Fruit fly (Drosophila melanogaster) whole organism, embryonic: Measurements from ENCODE around the gene CG43339.

ENCODE experiments used
- Blimp-1 ChIP-seq: fragments of 200-800 bp; sonication (Bioruptor generic); optimal IDR thresholded peaks from 3 replicates; lab custom pipeline; 2018; ENCODE audit warnings: missing biosample characterization, missing genetic modification characterization, mild to moderate bottlenecking, moderate library complexity, missing genetic modification reagents
- CG1024 ChIP-seq: fragments of 200-800 bp; sonication (Bioruptor generic); IDR thresholded peaks from 2 replicates; pipeline ENCODE4 v1.3.6; 2022; ENCODE audit warnings: missing biosample characterization, missing genetic modification characterization
- CG10979 ChIP-seq: fragments of 200-800 bp; sonication (Bioruptor generic); optimal IDR thresholded peaks from 2 replicates; lab custom pipeline; 2018; ENCODE audit warnings: missing biosample characterization, mild to moderate bottlenecking, missing genetic modification characterization, moderate library complexity
- CG11398 ChIP-seq: fragments of 200-800 bp; sonication (Bioruptor generic); optimal IDR thresholded peaks from 2 replicates; lab custom pipeline; 2016; ENCODE audit warnings: missing biosample characterization, missing genetic modification characterization
- CG11695 ChIP-seq: fragments of 200-800 bp; sonication (Bioruptor generic); IDR thresholded peaks from 3 replicates; pipeline ENCODE4 v1.3.6; 2022; ENCODE audit warnings: missing biosample characterization, missing genetic modification characterization
- CG11696 ChIP-seq: fragments of 200-800 bp; sonication (Bioruptor generic); IDR thresholded peaks from 2 replicates; pipeline ENCODE4 v1.3.6; 2022; ENCODE audit warnings: missing biosample characterization, missing genetic modification characterization
- CG12219 ChIP-seq: fragments of 200-800 bp; sonication (Bioruptor generic); optimal IDR thresholded peaks from 3 replicates; lab custom pipeline; 2018; ENCODE audit warnings: missing biosample characterization, mild to moderate bottlenecking, missing genetic modification characterization
- CG13894 ChIP-seq: fragments of 200-800 bp; sonication (Bioruptor generic); optimal IDR thresholded peaks from 3 replicates; lab custom pipeline; 2018; ENCODE audit warnings: missing biosample characterization, mild to moderate bottlenecking, missing genetic modification characterization, moderate library complexity
- CG14014 ChIP-seq: fragments of 200-800 bp; sonication (Bioruptor generic); IDR thresholded peaks from 2 replicates; pipeline ENCODE4 v1.3.6; 2022; ENCODE audit warnings: missing biosample characterization, missing genetic modification characterization
- CG14050 ChIP-seq: fragments of 200-800 bp; sonication (Bioruptor generic); IDR thresholded peaks from 3 replicates; pipeline ENCODE4 v1.3.6; 2022; ENCODE audit warnings: missing biosample characterization, missing genetic modification characterization
- CG14710 ChIP-seq: fragments of 200-800 bp; sonication (Bioruptor generic); optimal IDR thresholded peaks from 3 replicates; lab custom pipeline; 2019; ENCODE audit warnings: missing biosample characterization, mild to moderate bottlenecking, missing genetic modification characterization, moderate library complexity
- CG15696 ChIP-seq: fragments of 200-800 bp; sonication (Bioruptor generic); optimal IDR thresholded peaks from 2 replicates; lab custom pipeline; 2019; ENCODE audit warnings: missing biosample characterization, mild to moderate bottlenecking, missing genetic modification characterization, moderate library complexity
- CG16779 ChIP-seq: fragments of 200-800 bp; sonication (Bioruptor generic); IDR thresholded peaks from 2 replicates; pipeline ENCODE4 v1.3.6; 2022; ENCODE audit warnings: missing biosample characterization, missing genetic modification characterization
- CG16815 ChIP-seq: fragments of 200-800 bp; sonication (Bioruptor generic); optimal IDR thresholded peaks from 3 replicates; lab custom pipeline; 2017; ENCODE audit warnings: missing biosample characterization, mild to moderate bottlenecking, missing genetic modification characterization
- CG17359 ChIP-seq: fragments of 200-800 bp; sonication (Bioruptor generic); optimal IDR thresholded peaks from 3 replicates; lab custom pipeline; 2018; ENCODE audit warnings: missing biosample characterization, mild to moderate bottlenecking, missing genetic modification characterization, moderate library complexity
- CG32532 ChIP-seq: fragments of 200-800 bp; sonication (Bioruptor generic); IDR thresholded peaks from 2 replicates; pipeline ENCODE4 v1.3.6; 2022; ENCODE audit warnings: missing biosample characterization, missing genetic modification characterization
- CG33213 ChIP-seq: fragments of 200-800 bp; sonication (Bioruptor generic); optimal IDR thresholded peaks from 3 replicates; lab custom pipeline; 2016; ENCODE audit warnings: missing biosample characterization, missing genetic modification characterization
- CG3407 ChIP-seq: fragments of 200-800 bp; sonication (Bioruptor generic); optimal IDR thresholded peaks from 2 replicates; lab custom pipeline; 2018; ENCODE audit warnings: missing biosample characterization, mild to moderate bottlenecking, missing genetic modification characterization
- CG4328 ChIP-seq: fragments of 200-800 bp; sonication (Bioruptor generic); optimal IDR thresholded peaks from 3 replicates; lab custom pipeline; 2017; ENCODE audit warnings: missing biosample characterization, missing genetic modification reagents, missing genetic modification characterization
- CG4854 ChIP-seq: fragments of 200-800 bp; sonication (Bioruptor generic); optimal IDR thresholded peaks from 2 replicates; lab custom pipeline; 2016; ENCODE audit warnings: missing biosample characterization, missing genetic modification characterization, inconsistent platforms
- CG6175 ChIP-seq: fragments of 200-800 bp; sonication (Bioruptor generic); IDR thresholded peaks from 3 replicates; pipeline ENCODE4 v1.3.6; 2022; ENCODE audit warnings: missing biosample characterization, missing genetic modification characterization
- CG6689 ChIP-seq: fragments of 200-800 bp; sonication (Bioruptor generic); IDR thresholded peaks from 2 replicates; pipeline ENCODE4 v1.3.6; 2022; ENCODE audit warnings: missing biosample characterization, missing genetic modification characterization
- CkIIα-i1 ChIP-seq: fragments of 200-800 bp; sonication (Bioruptor generic); IDR thresholded peaks from 2 replicates; pipeline ENCODE4 v1.3.6; 2022; ENCODE audit warnings: missing biosample characterization, missing genetic modification characterization
- D ChIP-seq, 2 experiments: fragments of 200-800 bp in 1 of 2; fragments of >200 bp in 1 of 2; sonication (Bioruptor generic) in 1 of 2; optimal IDR thresholded peaks; 2 replicates in 1 of 2; 3 replicates in 1 of 2; lab custom pipeline; 2017; ENCODE audit warnings: mild to moderate bottlenecking in 1 of 2, missing biosample characterization in 1 of 2, missing genetic modification characterization in 1 of 2, missing genetic modification reagents in 1 of 2
- D19A ChIP-seq: fragments of 200-800 bp; optimal IDR thresholded peaks from 3 replicates; lab custom pipeline; 2019; ENCODE audit warnings: missing biosample characterization, mild to moderate bottlenecking, missing genetic modification characterization, moderate library complexity
- E2f1 ChIP-seq: fragments of 200-800 bp; sonication (Bioruptor generic); IDR thresholded peaks from 2 replicates; pipeline ENCODE4 v1.3.6; 2022; ENCODE audit warnings: missing biosample characterization, missing genetic modification characterization
- Fer3 ChIP-seq: fragments of 200-800 bp; sonication (Bioruptor generic); optimal IDR thresholded peaks from 2 replicates; lab custom pipeline; 2018; ENCODE audit warnings: missing biosample characterization, mild to moderate bottlenecking, missing genetic modification characterization, moderate library complexity
- Hmx ChIP-seq: fragments of 200-800 bp; sonication (Bioruptor generic); optimal IDR thresholded peaks from 2 replicates; lab custom pipeline; 2016; ENCODE audit warnings: missing biosample characterization, missing genetic modification characterization
- Hr3 ChIP-seq: fragments of 200-800 bp; sonication (Bioruptor generic); optimal IDR thresholded peaks from 3 replicates; lab custom pipeline; 2016; ENCODE audit warnings: missing biosample characterization, missing genetic modification characterization
- Hr39 ChIP-seq: fragments of >200 bp; optimal IDR thresholded peaks from 2 replicates; lab custom pipeline; 2017
- MESR4 ChIP-seq: fragments of 200-800 bp; sonication (Bioruptor generic); optimal IDR thresholded peaks from 2 replicates; lab custom pipeline; 2018; ENCODE audit warnings: missing biosample characterization, mild to moderate bottlenecking, missing genetic modification characterization, moderate library complexity
- Neu2 ChIP-seq: fragments of 200-800 bp; sonication (Bioruptor generic); optimal IDR thresholded peaks from 3 replicates; lab custom pipeline; 2016; ENCODE audit warnings: missing biosample characterization, missing genetic modification characterization, borderline replicate concordance
- NfI ChIP-seq: fragments of 200-800 bp; sonication (Bioruptor generic); optimal IDR thresholded peaks from 3 replicates; lab custom pipeline; 2018; ENCODE audit warnings: missing biosample characterization, mild to moderate bottlenecking, missing genetic modification characterization, moderate library complexity
- Side ChIP-seq: fragments of 200-800 bp; sonication (Bioruptor generic); optimal IDR thresholded peaks from 2 replicates; lab custom pipeline; 2016; ENCODE audit warnings: missing biosample characterization, missing genetic modification characterization
- al ChIP-seq: fragments of 200-800 bp; sonication (Bioruptor generic); IDR thresholded peaks from 2 replicates; pipeline ENCODE4 v1.3.6; 2022; ENCODE audit warnings: missing biosample characterization, missing genetic modification characterization
- ato ChIP-seq: fragments of 200-800 bp; sonication (Bioruptor generic); IDR thresholded peaks from 2 replicates; pipeline ENCODE4 v1.3.6; 2022; ENCODE audit warnings: missing biosample characterization, missing genetic modification characterization; ENCODE audit not compliant: partially characterized antibody
- br ChIP-seq: fragments of >200 bp; optimal IDR thresholded peaks from 2 replicates; lab custom pipeline; 2017
- btn ChIP-seq: fragments of 200-800 bp; sonication (Bioruptor generic); optimal IDR thresholded peaks from 2 replicates; lab custom pipeline; 2016; ENCODE audit warnings: missing biosample characterization, missing genetic modification characterization
- dan ChIP-seq: fragments of 200-800 bp; sonication (Bioruptor generic); IDR thresholded peaks from 2 replicates; pipeline ENCODE4 v1.3.6; 2022; ENCODE audit warnings: missing biosample characterization, missing genetic modification characterization
- disco-r ChIP-seq: fragments of 200-800 bp; sonication (Bioruptor generic); optimal IDR thresholded peaks from 2 replicates; lab custom pipeline; 2016; ENCODE audit warnings: missing biosample characterization, missing genetic modification characterization
- gsb-n ChIP-seq: fragments of 200-800 bp; sonication (Bioruptor generic); optimal IDR thresholded peaks from 3 replicates; lab custom pipeline; 2018; ENCODE audit warnings: missing biosample characterization, mild to moderate bottlenecking, missing genetic modification characterization
- jigr1 ChIP-seq: fragments of 200-800 bp; sonication (Bioruptor generic); IDR thresholded peaks from 3 replicates; pipeline ENCODE4 v1.3.6; 2022; ENCODE audit warnings: missing biosample characterization, missing genetic modification characterization
- nerfin-2 ChIP-seq: fragments of 200-800 bp; sonication (Bioruptor generic); IDR thresholded peaks from 2 replicates; pipeline ENCODE4 v1.3.6; 2022; ENCODE audit warnings: missing biosample characterization, missing genetic modification characterization; ENCODE audit not compliant: partially characterized antibody
- pum ChIP-seq: fragments of 200-800 bp; sonication (Bioruptor generic); optimal IDR thresholded peaks from 2 replicates; lab custom pipeline; 2016; ENCODE audit warnings: missing biosample characterization, missing genetic modification characterization
- rib ChIP-seq: fragments of 200-800 bp; sonication (Bioruptor generic); IDR thresholded peaks from 2 replicates; pipeline ENCODE4 v1.3.6; 2022; ENCODE audit warnings: missing biosample characterization, missing genetic modification characterization
- sima ChIP-seq: fragments of 200-800 bp; sonication (Bioruptor generic); optimal IDR thresholded peaks from 2 replicates; lab custom pipeline; 2016; ENCODE audit warnings: missing biosample characterization, missing genetic modification characterization
- sqz ChIP-seq: fragments of 200-800 bp; sonication (Bioruptor generic); optimal IDR thresholded peaks from 3 replicates; lab custom pipeline; 2018; ENCODE audit warnings: missing biosample characterization, mild to moderate bottlenecking, missing genetic modification characterization
- unc-4 ChIP-seq: fragments of 200-800 bp; sonication (Bioruptor generic); IDR thresholded peaks from 2 replicates; pipeline ENCODE4 v1.3.6; 2022; ENCODE audit warnings: missing biosample characterization, missing genetic modification characterization; ENCODE audit not compliant: partially characterized antibody
- z ChIP-seq: fragments of 200-800 bp; sonication (Bioruptor generic); IDR thresholded peaks from 3 replicates; pipeline ENCODE4 v1.3.6; 2022; ENCODE audit warnings: missing biosample characterization, missing genetic modification characterization
- zen2 ChIP-seq: fragments of 200-800 bp; sonication (Bioruptor generic); IDR thresholded peaks from 3 replicates; pipeline ENCODE4 v1.3.6; 2022; ENCODE audit warnings: missing biosample characterization, missing genetic modification characterization; ENCODE audit not compliant: partially characterized antibody

CG43339 gene

dm6 chr2L:18626987-18627386 is 46.1 kb downstream of the CG43339 start (continued):
- TF ChIP-seq D (optimal IDR thresholded peaks at IDR 0.05; lab: Kevin White, UChicago) (no peak), D (GFP tag; optimal IDR thresholded peaks at IDR 0.05; lab: Kevin White, UChicago) (peak; percentile 64), jigr1 (no peak), CG33213 (peak; percentile 90), sqz (peak; percentile 27), CG14014 (peak; percentile 70; the same call in 1 of the 2 replicates), CG15696 (tag; lab: Kevin White, UChicago) (peak; percentile 60), nerfin-2 (GFP tag; lab: Robert Waterston, UW) (no peak), zen2 (no peak), CkIIα-i1 (GFP tag; lab: Robert Waterston, UW) (0 out of 2 replicates have a peak, but pooled peaks have one; percentile 26), dan (GFP tag; lab: Robert Waterston, UW) (no peak), al (GFP tag; lab: Robert Waterston, UW) (0 out of 2 replicates have a peak, but pooled peaks have one; percentile 10), MESR4 (GFP tag; lab: Kevin White, UChicago) (peak; percentile 9), CG13894 (tag; lab: Kevin White, UChicago) (peak; percentile 77), E2f1 (peak; percentile 42; the same call in 1 of the 2 replicates), sima (peak; percentile 54), CG11398 (GFP tag; lab: Kevin White, UChicago) (peak; percentile 90), pum (GFP tag; lab: Kevin White, UChicago) (peak; percentile 61), Blimp-1 (GFP tag; lab: Kevin White, UChicago) (peak; percentile 77), CG12219 (GFP tag; lab: Kevin White, UChicago) (peak; percentile 68), CG32532 (no peak), Fer3 (tag; lab: Kevin White, UChicago) (peak; percentile 80), Hmx (GFP tag; lab: Kevin White, UChicago) (no peak), Hr3 (peak; percentile 61), CG10979 (no peak), NfI (peak; percentile 57), gsb-n (tag; lab: Kevin White, UChicago) (peak; percentile 91), CG14710 (tag; lab: Kevin White, UChicago) (peak; percentile 56), D19A (tag; lab: Kevin White, UChicago) (peak; percentile 43), CG3407 (peak; percentile 92), CG16779 (GFP tag; lab: Robert Waterston, UW) (peak; percentile 37; the same call in 1 of the 2 replicates), CG14050 (GFP tag; lab: Robert Waterston, UW) (peak; percentile 17; the same call in 1 of the 3 replicates), ato (GFP tag; lab: Robert Waterston, UW) (no peak), rib (GFP tag; lab: Robert Waterston, UW) (peak; percentile 77), CG4854 (GFP tag; lab: Kevin White, UChicago) (peak; percentile 90), Neu2 (GFP tag; lab: Kevin White, UChicago) (no peak), CG6175 (GFP tag; lab: Robert Waterston, UW) (0 out of 3 replicates have a peak, but pooled peaks have one; percentile 30), CG1024 (GFP tag; lab: Robert Waterston, UW) (peak; percentile 40; the same call in 1 of the 2 replicates), Side (GFP tag; lab: Kevin White, UChicago) (peak; percentile 91), CG6689 (GFP tag; lab: Robert Waterston, UW) (peak; percentile 46; the same call in 1 of the 2 replicates), CG16815 (no peak), CG4328 (GFP tag; lab: Kevin White, UChicago) (peak; percentile 56), btn (peak; percentile 65), Hr39 (lab: Kevin White, UChicago) (no peak), unc-4 (no peak), disco-r (peak; percentile 76), CG11695 (GFP tag; lab: Robert Waterston, UW) (peak; percentile 76; the same call in 2 of the 3 replicates), z (GFP tag; lab: Robert Waterston, UW) (peak; percentile 44; the same call in 2 of the 3 replicates), CG11696 (GFP tag; lab: Robert Waterston, UW) (peak; percentile 68; the same call in 1 of the 2 replicates), CG17359 (tag; lab: Kevin White, UChicago) (peak; percentile 85), br (lab: Kevin White, UChicago) (no peak)
